Fruit fly (Drosophila melanogaster): ENCODE results near the gene CG14605.
A peak's percentile ranks its signal among the peaks of the same experiment; 100 is the strongest.

CG14605 gene

DNA sequence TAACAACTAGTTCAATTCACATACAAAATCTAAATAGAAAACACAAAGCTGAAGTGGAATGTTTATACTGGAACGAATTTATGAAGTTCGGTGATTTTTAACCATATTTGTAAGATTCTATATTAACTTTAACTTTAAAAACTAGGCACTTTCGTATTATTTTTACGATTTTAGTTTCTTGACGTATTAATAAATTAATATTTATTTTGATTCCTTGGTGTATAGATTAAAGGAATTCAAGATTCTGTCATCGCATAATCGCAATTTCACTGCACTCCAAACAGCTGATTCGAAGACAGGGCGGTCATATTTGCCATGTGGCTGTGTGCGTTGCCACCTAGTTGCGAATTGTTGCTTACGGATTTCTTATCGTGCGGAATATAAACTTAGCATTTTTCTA, 30.0 kb upstream of the CG14605 start, which contains the start of the genes CG1227 and Dtwd2 (continued):
- TF ChIP-seq pros (GFP tag; optimal IDR thresholded peaks at IDR 0.05) = peak; percentile 81
- TF ChIP-seq CG4617 (GFP tag; optimal IDR thresholded peaks at IDR 0.05; ENCODE audit: borderline replicate concordance) = peak; percentile 50
- peak; percentile 78 for TF ChIP-seq CG7271 (tag; optimal IDR thresholded peaks at IDR 0.05)
- TF ChIP-seq sc (optimal IDR thresholded peaks at IDR 0.05) = no peak
- TF ChIP-seq sc (GFP tag; optimal IDR thresholded peaks at IDR 0.05) = peak; percentile 57
- TF ChIP-seq CG12659 (GFP tag; optimal IDR thresholded peaks at IDR 0.05) = peak; percentile 94
- TF ChIP-seq mld (GFP tag; IDR thresholded peaks at IDR 0.05; ENCODE audit: partially characterized antibody) = no peak
- TF ChIP-seq Gug (GFP tag; IDR thresholded peaks at IDR 0.05) = no peak
- no peak for TF ChIP-seq CG4404 (GFP tag; IDR thresholded peaks at IDR 0.05)
- peak; percentile 62; the same call in 1 of the 2 replicates for TF ChIP-seq peb (GFP tag; IDR thresholded peaks at IDR 0.05)
- TF ChIP-seq eve (GFP tag; optimal IDR thresholded peaks at IDR 0.05) = no peak
- TF ChIP-seq CG1647 (GFP tag; optimal IDR thresholded peaks at IDR 0.05) = no peak
- TF ChIP-seq Ets97D (GFP tag; optimal IDR thresholded peaks at IDR 0.05) = peak; percentile 32
- no peak for TF ChIP-seq sna (GFP tag; IDR thresholded peaks at IDR 0.05; ENCODE audit: partially characterized antibody)
- peak; percentile 78 for TF ChIP-seq CG5953 (GFP tag; IDR thresholded peaks at IDR 0.05)
- TF ChIP-seq CG31224 (GFP tag; IDR thresholded peaks at IDR 0.05) = peak; percentile 72
- TF ChIP-seq toy (GFP tag; IDR thresholded peaks at IDR 0.05) = peak; percentile 74
- peak; percentile 92 for TF ChIP-seq CG6689 (GFP tag; IDR thresholded peaks at IDR 0.05)
- TF ChIP-seq stwl (tag; optimal IDR thresholded peaks at IDR 0.05) = peak; percentile 60
- peak; percentile 74 for TF ChIP-seq exex (tag; optimal IDR thresholded peaks at IDR 0.05)
- TF ChIP-seq NFAT (GFP tag; IDR thresholded peaks at IDR 0.05) = peak; percentile 83
- TF ChIP-seq nmo (GFP tag; optimal IDR thresholded peaks at IDR 0.05) = peak; percentile 97
- peak; percentile 31 for TF ChIP-seq CG1792 (GFP tag; optimal IDR thresholded peaks at IDR 0.05)
- peak; percentile 90 for TF ChIP-seq CG33557 (GFP tag; optimal IDR thresholded peaks at IDR 0.05)
- TF ChIP-seq nom (GFP tag; optimal IDR thresholded peaks at IDR 0.05) = no peak
- no peak for TF ChIP-seq Atf3 (GFP tag; optimal IDR thresholded peaks at IDR 0.05)
- TF ChIP-seq CG8359 (GFP tag; optimal IDR thresholded peaks at IDR 0.05; ENCODE audit: borderline replicate concordance) = peak; percentile 50
- no peak for TF ChIP-seq BEAF-32 (GFP tag; optimal IDR thresholded peaks at IDR 0.05)
- peak; percentile 85 for TF ChIP-seq esg (GFP tag; conservative IDR thresholded peaks at IDR 0.05)
- peak; percentile 67 for TF ChIP-seq Six4 (GFP tag; optimal IDR thresholded peaks at IDR 0.05)
- TF ChIP-seq Vsx1 (GFP tag; optimal IDR thresholded peaks at IDR 0.05) = no peak
- TF ChIP-seq insv (GFP tag; optimal IDR thresholded peaks at IDR 0.05) = peak in 1 of 2 experiments; percentile 56
- TF ChIP-seq row (GFP tag; IDR thresholded peaks at IDR 0.05) = peak; percentile 96
- TF ChIP-seq CG11723 (GFP tag; optimal IDR thresholded peaks at IDR 0.05) = no peak
- TF ChIP-seq Nf-YA (GFP tag; IDR thresholded peaks at IDR 0.05) = peak; percentile 85
- TF ChIP-seq Sox102F (GFP tag; optimal IDR thresholded peaks at IDR 0.05) = peak; percentile 94
- peak; percentile 69; the same call in 1 of the 2 replicates for TF ChIP-seq bowl (GFP tag; IDR thresholded peaks at IDR 0.05)
- no peak for TF ChIP-seq Doc3 (GFP tag; IDR thresholded peaks at IDR 0.05; ENCODE audit: partially characterized antibody)
- peak; percentile 79 for TF ChIP-seq CG4730 (GFP tag; IDR thresholded peaks at IDR 0.05)
- no peak for TF ChIP-seq nerfin-2 (GFP tag; IDR thresholded peaks at IDR 0.05; ENCODE audit: partially characterized antibody)
- peak; percentile 91 for TF ChIP-seq CG10366 (GFP tag; IDR thresholded peaks at IDR 0.05)
- no peak for TF ChIP-seq en (GFP tag; optimal IDR thresholded peaks at IDR 0.05)
- TF ChIP-seq Lpt (GFP tag; optimal IDR thresholded peaks at IDR 0.05) = no peak
- peak; percentile 96 for TF ChIP-seq Fer3 (tag; optimal IDR thresholded peaks at IDR 0.05)
- peak; percentile 49 for TF ChIP-seq sima (GFP tag; optimal IDR thresholded peaks at IDR 0.05)
- no peak for TF ChIP-seq gsb-n (tag; optimal IDR thresholded peaks at IDR 0.05)
- TF ChIP-seq nau (GFP tag; optimal IDR thresholded peaks at IDR 0.05) = no peak
- peak; percentile 94 for TF ChIP-seq CG10147 (GFP tag; optimal IDR thresholded peaks at IDR 0.05)
- TF ChIP-seq CG17829 (tag; optimal IDR thresholded peaks at IDR 0.05) = peak; percentile 96
- no peak for TF ChIP-seq CG7556 (GFP tag; optimal IDR thresholded peaks at IDR 0.05)
- peak; percentile 95 for TF ChIP-seq CG4820 (GFP tag; optimal IDR thresholded peaks at IDR 0.05)

Data from whole organism, embryonic.